Fruit fly (Drosophila melanogaster) whole organism, embryonic: Measurements from ENCODE around the gene orion.

Experiments
- Atf-2 ChIP-seq: fragments of 200-800 bp; sonication (Bioruptor generic); optimal IDR thresholded peaks from 2 replicates; lab custom pipeline; 2016; ENCODE audit warnings: missing biosample characterization, missing genetic modification characterization
- BEAF-32 ChIP-seq: fragments of 200-800 bp; sonication (Bioruptor generic); optimal IDR thresholded peaks from 3 replicates; lab custom pipeline; 2017; ENCODE audit warnings: missing biosample characterization, missing genetic modification characterization, mild to moderate bottlenecking, moderate library complexity, missing genetic modification reagents
- CG10979 ChIP-seq: fragments of 200-800 bp; sonication (Bioruptor generic); optimal IDR thresholded peaks from 2 replicates; lab custom pipeline; 2018; ENCODE audit warnings: missing biosample characterization, mild to moderate bottlenecking, missing genetic modification characterization, moderate library complexity
- CG12299 ChIP-seq: fragments of 200-800 bp; sonication (Bioruptor generic); optimal IDR thresholded peaks from 2 replicates; lab custom pipeline; 2018; ENCODE audit warnings: missing biosample characterization, mild to moderate bottlenecking, missing genetic modification characterization
- CG15479 ChIP-seq: fragments of 200-800 bp; sonication (Bioruptor generic); optimal IDR thresholded peaks from 3 replicates; lab custom pipeline; 2019; ENCODE audit warnings: missing biosample characterization, mild to moderate bottlenecking, missing genetic modification characterization, moderate library complexity
- CG1832 ChIP-seq: fragments of 200-800 bp; sonication (Bioruptor generic); optimal IDR thresholded peaks from 2 replicates; lab custom pipeline; 2017; ENCODE audit warnings: missing biosample characterization, mild to moderate bottlenecking, missing genetic modification characterization, inconsistent platforms
- CG2678 ChIP-seq: fragments of 200-800 bp; sonication (Bioruptor generic); optimal IDR thresholded peaks from 3 replicates; lab custom pipeline; 2019; ENCODE audit warnings: missing biosample characterization, mild to moderate bottlenecking, missing genetic modification characterization, moderate library complexity
- CG2889 ChIP-seq: fragments of 200-800 bp; sonication (Bioruptor generic); IDR thresholded peaks from 3 replicates; pipeline ENCODE4 v1.3.6; 2022; ENCODE audit warnings: missing biosample characterization, missing genetic modification characterization
- CG30431 ChIP-seq: fragments of 200-800 bp; sonication (Bioruptor generic); optimal IDR thresholded peaks from 2 replicates; lab custom pipeline; 2017; ENCODE audit warnings: missing biosample characterization, missing genetic modification characterization
- CG31224 ChIP-seq: fragments of 200-800 bp; sonication (Bioruptor generic); IDR thresholded peaks from 2 replicates; pipeline ENCODE4 v1.3.6; 2022; ENCODE audit warnings: missing biosample characterization, missing genetic modification characterization
- CG34422 ChIP-seq: fragments of 200-800 bp; sonication (Bioruptor generic); IDR thresholded peaks from 3 replicates; pipeline ENCODE4 v1.3.6; 2022; ENCODE audit warnings: missing biosample characterization, missing genetic modification characterization
- CG4360 ChIP-seq: fragments of 200-800 bp; sonication (Bioruptor generic); IDR thresholded peaks from 2 replicates; pipeline ENCODE4 v1.3.6; 2022; ENCODE audit warnings: missing biosample characterization, missing genetic modification characterization
- CG6254 ChIP-seq: fragments of 200-800 bp; sonication (Bioruptor generic); optimal IDR thresholded peaks from 3 replicates; lab custom pipeline; 2017; ENCODE audit warnings: mild to moderate bottlenecking, missing biosample characterization, missing genetic modification reagents, missing genetic modification characterization
- CG7786 ChIP-seq: fragments of 200-800 bp; sonication (Bioruptor generic); optimal IDR thresholded peaks from 2 replicates; lab custom pipeline; 2016; ENCODE audit warnings: missing biosample characterization, missing genetic modification characterization
- CG8290 ChIP-seq, 3 experiments: fragments of 200-800 bp; sonication (Bioruptor generic); optimal IDR thresholded peaks; 2 replicates each; lab custom pipeline; 2016 to 2019; ENCODE audit warnings: missing biosample characterization in 3 of 3, missing genetic modification characterization in 3 of 3, mild to moderate bottlenecking in 2 of 3, moderate library complexity in 1 of 3
- CG9437 ChIP-seq: fragments of 200-800 bp; sonication (Bioruptor generic); optimal IDR thresholded peaks from 2 replicates; lab custom pipeline; 2018; ENCODE audit warnings: missing biosample characterization, mild to moderate bottlenecking, missing genetic modification characterization
- CG9797 ChIP-seq: fragments of 200-800 bp; sonication (Bioruptor generic); optimal IDR thresholded peaks from 3 replicates; lab custom pipeline; 2018; ENCODE audit warnings: missing biosample characterization, mild to moderate bottlenecking, missing genetic modification characterization
- Chrac-16 ChIP-seq: fragments of 200-800 bp; sonication (Bioruptor generic); optimal IDR thresholded peaks from 3 replicates; lab custom pipeline; 2016; ENCODE audit warnings: missing biosample characterization, missing genetic modification characterization
- Dip2 ChIP-seq: fragments of 200-800 bp; sonication (Bioruptor generic); IDR thresholded peaks from 2 replicates; pipeline ENCODE4 v1.3.6; 2022; ENCODE audit warnings: missing biosample characterization, missing genetic modification characterization
- Dll ChIP-seq: fragments of 200-800 bp; sonication (Bioruptor generic); IDR thresholded peaks from 4 replicates; pipeline ENCODE4 v1.3.6; 2022; ENCODE audit warnings: missing biosample characterization, missing genetic modification characterization; ENCODE audit not compliant: partially characterized antibody
- Doc2 ChIP-seq: fragments of 200-800 bp; sonication (Bioruptor generic); IDR thresholded peaks from 2 replicates; pipeline ENCODE4 v1.3.6; 2022; ENCODE audit warnings: missing biosample characterization, missing genetic modification characterization
- Doc3 ChIP-seq: fragments of 200-800 bp; sonication (Bioruptor generic); IDR thresholded peaks from 3 replicates; pipeline ENCODE4 v1.3.6; 2022; ENCODE audit warnings: missing biosample characterization, missing genetic modification characterization; ENCODE audit not compliant: partially characterized antibody
- Dref ChIP-seq: fragments of 200-800 bp; sonication (Bioruptor generic); IDR thresholded peaks from 2 replicates; pipeline ENCODE4 v1.3.6; 2022; ENCODE audit warnings: missing biosample characterization, missing genetic modification characterization
- Drgx ChIP-seq: fragments of 200-800 bp; sonication (Bioruptor generic); IDR thresholded peaks from 2 replicates; pipeline ENCODE4 v1.3.6; 2022; ENCODE audit warnings: missing biosample characterization, missing genetic modification characterization
- Gsc ChIP-seq: fragments of 200-800 bp; sonication (Bioruptor generic); IDR thresholded peaks from 2 replicates; pipeline ENCODE4 v1.3.6; 2022; ENCODE audit warnings: missing biosample characterization, missing genetic modification characterization
- Hr78 ChIP-seq, 2 experiments: fragments of 200-800 bp in 1 of 2; fragments of >200 bp in 1 of 2; sonication (Bioruptor generic) in 1 of 2; optimal IDR thresholded peaks; 2 replicates each; lab custom pipeline; 2017 to 2019; ENCODE audit warnings: missing biosample characterization in 2 of 2, missing genetic modification characterization in 2 of 2, mild to moderate bottlenecking in 1 of 2, moderate library complexity in 1 of 2
- Max ChIP-seq: fragments of 200-800 bp; sonication (Bioruptor generic); optimal IDR thresholded peaks from 2 replicates; lab custom pipeline; 2016; ENCODE audit warnings: missing biosample characterization, mild to moderate bottlenecking, missing genetic modification characterization
- Myb ChIP-seq: fragments of 200-800 bp; sonication (Bioruptor generic); optimal IDR thresholded peaks from 2 replicates; lab custom pipeline; 2016; ENCODE audit warnings: missing biosample characterization, missing genetic modification characterization
- NFAT ChIP-seq: fragments of 200-800 bp; sonication (Bioruptor generic); IDR thresholded peaks from 2 replicates; pipeline ENCODE4 v1.3.6; 2022; ENCODE audit warnings: missing biosample characterization, missing genetic modification characterization
- Sin3A ChIP-seq: fragments of >200 bp; optimal IDR thresholded peaks from 2 replicates; lab custom pipeline; 2018
- Sry-δ ChIP-seq: fragments of 200-800 bp; sonication (Bioruptor generic); optimal IDR thresholded peaks from 2 replicates; lab custom pipeline; 2016; ENCODE audit warnings: missing biosample characterization, missing genetic modification characterization
- Tbp ChIP-seq: fragments of >200 bp; optimal IDR thresholded peaks from 2 replicates; lab custom pipeline; 2018; ENCODE audit warnings: missing biosample characterization, missing genetic modification characterization
- al ChIP-seq: fragments of 200-800 bp; sonication (Bioruptor generic); IDR thresholded peaks from 2 replicates; pipeline ENCODE4 v1.3.6; 2022; ENCODE audit warnings: missing biosample characterization, missing genetic modification characterization
- amos ChIP-seq: fragments of 200-800 bp; sonication (Bioruptor generic); IDR thresholded peaks from 2 replicates; pipeline ENCODE4 v1.3.6; 2022; ENCODE audit warnings: missing biosample characterization, missing genetic modification characterization; ENCODE audit not compliant: partially characterized antibody
- bowl ChIP-seq: fragments of 200-800 bp; sonication (Bioruptor generic); IDR thresholded peaks from 2 replicates; pipeline ENCODE4 v1.3.6; 2022; ENCODE audit warnings: missing biosample characterization, missing genetic modification characterization
- bsh ChIP-seq, 2 experiments: fragments of 200-800 bp; sonication (Bioruptor generic); optimal IDR thresholded peaks; 2 replicates each; lab custom pipeline; 2017 to 2018; ENCODE audit warnings: mild to moderate bottlenecking in 2 of 2, missing biosample characterization in 2 of 2, missing genetic modification characterization in 2 of 2, moderate library complexity in 1 of 2
- chinmo ChIP-seq: fragments of 200-800 bp; sonication (Bioruptor generic); IDR thresholded peaks from 4 replicates; pipeline ENCODE4 v1.3.6; 2022; ENCODE audit warnings: missing biosample characterization, missing genetic modification characterization; ENCODE audit not compliant: partially characterized antibody
- eve ChIP-seq, 2 experiments: fragments of >200 bp; optimal IDR thresholded peaks; 2 replicates each; lab custom pipeline; 2017; ENCODE audit warnings: missing biosample characterization in 2 of 2, missing genetic modification characterization in 2 of 2
- eyg ChIP-seq: fragments of 200-800 bp; sonication (Bioruptor generic); optimal IDR thresholded peaks from 3 replicates; lab custom pipeline; 2016; ENCODE audit warnings: missing biosample characterization, missing genetic modification characterization
- gfzf ChIP-seq: fragments of 200-800 bp; sonication (Bioruptor generic); optimal IDR thresholded peaks from 2 replicates; lab custom pipeline; 2016; ENCODE audit warnings: missing biosample characterization, mild to moderate bottlenecking, missing genetic modification characterization, moderate library complexity
- gro ChIP-seq: fragments of 200-800 bp; sonication (Bioruptor generic); optimal IDR thresholded peaks from 2 replicates; lab custom pipeline; 2016; ENCODE audit warnings: missing biosample characterization, missing genetic modification characterization
- hb ChIP-seq: fragments of 200-800 bp; sonication (Bioruptor generic); IDR thresholded peaks from 3 replicates; pipeline ENCODE4 v1.3.6; 2022; ENCODE audit warnings: missing biosample characterization, missing genetic modification characterization; ENCODE audit not compliant: partially characterized antibody
- knrl ChIP-seq: fragments of 200-800 bp; sonication (Bioruptor generic); IDR thresholded peaks from 3 replicates; pipeline ENCODE4 v1.3.6; 2022; ENCODE audit warnings: missing biosample characterization, missing genetic modification characterization; ENCODE audit not compliant: partially characterized antibody
- nerfin-1 ChIP-seq: fragments of 200-800 bp; sonication (Bioruptor generic); optimal IDR thresholded peaks from 3 replicates; lab custom pipeline; 2019; ENCODE audit warnings: missing biosample characterization, mild to moderate bottlenecking, missing genetic modification characterization, moderate library complexity
- p53 ChIP-seq: fragments of 200-800 bp; sonication (Bioruptor generic); optimal IDR thresholded peaks from 2 replicates; lab custom pipeline; 2016; ENCODE audit warnings: missing biosample characterization, missing genetic modification characterization
- pfk ChIP-seq: fragments of 200-800 bp; sonication (Bioruptor generic); optimal IDR thresholded peaks from 2 replicates; lab custom pipeline; 2018; ENCODE audit warnings: missing biosample characterization, mild to moderate bottlenecking, missing genetic modification characterization, moderate library complexity
- sens ChIP-seq: fragments of 200-800 bp; sonication (Bioruptor generic); peaks from one replicate; lab custom pipeline; 2016; ENCODE audit warnings: missing biosample characterization, missing genetic modification characterization
- slou ChIP-seq: fragments of 200-800 bp; sonication (Bioruptor generic); optimal IDR thresholded peaks from 3 replicates; lab custom pipeline; 2016; ENCODE audit warnings: missing biosample characterization, missing genetic modification characterization
- sqz ChIP-seq: fragments of 200-800 bp; sonication (Bioruptor generic); optimal IDR thresholded peaks from 3 replicates; lab custom pipeline; 2018; ENCODE audit warnings: missing biosample characterization, mild to moderate bottlenecking, missing genetic modification characterization

Gene orion

DNA sequence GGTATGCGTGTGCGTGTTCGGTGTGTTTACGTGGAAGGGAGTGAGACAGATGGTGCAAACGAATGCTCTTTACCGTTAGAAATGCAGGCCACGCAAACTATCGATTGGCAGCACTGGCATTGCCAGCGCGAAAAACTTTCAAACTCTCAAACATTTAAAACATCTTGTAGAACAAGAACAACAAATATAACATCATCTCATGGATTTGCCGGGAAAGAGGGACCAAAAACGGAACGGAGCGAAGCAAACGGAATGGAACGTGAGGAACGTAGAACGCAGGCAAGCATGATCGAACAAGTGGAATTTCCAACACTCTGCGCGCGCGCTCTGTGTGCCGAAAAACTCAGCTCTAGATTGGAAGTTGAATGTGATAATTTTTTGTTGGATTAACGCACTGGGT, 12.8 kb upstream of the orion start:
- TF ChIP-seq Dref (GFP tag; lab: Robert Waterston, UW) (0 out of 2 replicates have a peak, but pooled peaks have one; percentile 22), Doc3 (GFP tag; lab: Robert Waterston, UW) (0 out of 3 replicates have a peak, but pooled peaks have one; percentile 19), BEAF-32 (GFP tag; lab: Kevin White, UChicago) (peak; percentile 34), pfk (GFP tag; lab: Kevin White, UChicago) (peak; percentile 86), CG9797 (GFP tag; lab: Kevin White, UChicago) (no peak), CG8290 (GFP tag; optimal IDR thresholded peaks at IDR 0.05; lab: Kevin White, UChicago) (peak; percentile 46), CG8290 (tag; optimal IDR thresholded peaks at IDR 0.05; lab: Kevin White, UChicago) (no peak), Dll (GFP tag; lab: Robert Waterston, UW) (0 out of 4 replicates have a peak, but pooled peaks have one; percentile 38), Sry-δ (GFP tag; lab: Kevin White, UChicago) (peak; percentile 32), sens (GFP tag; lab: Kevin White, UChicago) (peak; percentile 64), gfzf (GFP tag; lab: Kevin White, UChicago) (peak; percentile 49), Dip2 (GFP tag; lab: Robert Waterston, UW) (no peak), bowl (GFP tag; lab: Robert Waterston, UW) (no peak), p53 (GFP tag; lab: Kevin White, UChicago) (peak; percentile 64), al (GFP tag; lab: Robert Waterston, UW) (no peak), knrl (GFP tag; lab: Robert Waterston, UW) (0 out of 3 replicates have a peak, but pooled peaks have one; percentile 18), nerfin-1 (tag; lab: Kevin White, UChicago) (peak; percentile 3), CG31224 (GFP tag; lab: Robert Waterston, UW) (no peak), NFAT (GFP tag; lab: Robert Waterston, UW) (no peak)

DNA sequence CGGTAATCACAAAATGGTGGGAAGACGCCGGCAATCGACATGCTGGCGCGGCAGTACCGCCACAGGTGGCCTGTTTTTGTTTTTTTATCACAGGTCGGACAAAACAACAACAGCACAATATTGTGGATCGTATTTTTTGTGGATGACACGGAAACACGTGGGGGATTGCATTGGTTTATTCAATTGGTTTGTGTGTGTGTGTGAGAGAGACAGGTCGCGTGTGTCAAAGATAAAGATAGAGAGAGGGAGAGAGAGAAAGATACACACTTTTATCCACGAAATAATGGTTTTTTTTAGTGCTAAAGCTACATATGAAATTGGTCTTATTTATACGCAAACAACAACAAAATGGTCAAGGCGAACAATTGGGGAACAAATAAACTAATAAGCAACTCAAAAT, 12.3 kb upstream of the orion start:
- TF ChIP-seq CG30431 (GFP tag; lab: Kevin White, UChicago) (no peak), Hr78 (GFP tag; optimal IDR thresholded peaks at IDR 0.05; lab: Kevin White, UChicago) (peak in 1 of 2 experiments; percentile 22), CG9437 (GFP tag; lab: Kevin White, UChicago) (peak; percentile 4), Gsc (GFP tag; lab: Robert Waterston, UW) (no peak), CG2889 (GFP tag; lab: Robert Waterston, UW) (no peak), slou (no peak), CG15479 (GFP tag; lab: Kevin White, UChicago) (peak; percentile 41), gro (GFP tag; lab: Kevin White, UChicago) (no peak), Tbp (GFP tag; lab: Kevin White, UChicago) (no peak), CG4360 (GFP tag; lab: Robert Waterston, UW) (peak; percentile 84), bsh (GFP tag; optimal IDR thresholded peaks at IDR 0.05; lab: Kevin White, UChicago) (peak in 1 of 2 experiments; percentile 8), eve (GFP tag; optimal IDR thresholded peaks at IDR 0.05; lab: Kevin White, UChicago) (no peak), Max (GFP tag; lab: Kevin White, UChicago) (peak; percentile 56), eyg (GFP tag; lab: Kevin White, UChicago) (no peak), Drgx (peak; percentile 20; the same call in 1 of the 2 replicates), amos (no peak), CG6254 (GFP tag; lab: Kevin White, UChicago) (no peak), CG12299 (tag; lab: Kevin White, UChicago) (no peak), CG7786 (GFP tag; lab: Kevin White, UChicago) (no peak), Atf-2 (GFP tag; lab: Kevin White, UChicago) (no peak), Sin3A (lab: Kevin White, UChicago) (no peak), CG34422 (GFP tag; lab: Robert Waterston, UW) (peak; percentile 63; the same call in 1 of the 3 replicates), CG2678 (no peak), CG10979 (tag; lab: Kevin White, UChicago) (no peak), hb (GFP tag; lab: Robert Waterston, UW) (no peak), sqz (GFP tag; lab: Kevin White, UChicago) (peak; percentile 85), Chrac-16 (no peak), chinmo (GFP tag; lab: Robert Waterston, UW) (0 out of 4 replicates have a peak, but pooled peaks have one; percentile 68), Doc2 (GFP tag; lab: Robert Waterston, UW) (no peak), Myb (no peak), CG1832 (peak; percentile 33)
